Worm (Caenorhabditis elegans): ENCODE measurements around the gene cnt-2.

- no peak for TF ChIP-seq ces-1 (GFP tag; optimal IDR thresholded peaks at IDR 0.05)
- no peak for TF ChIP-seq tbx-2 (tag; optimal IDR thresholded peaks at IDR 0.05)
- no peak for TF ChIP-seq zag-1 (tag; optimal IDR thresholded peaks at IDR 0.05)
- no peak for TF ChIP-seq nhr-90 (tag; optimal IDR thresholded peaks at IDR 0.05; ENCODE audit: poor library complexity)
- no peak for TF ChIP-seq nhr-28 (tag; optimal IDR thresholded peaks at IDR 0.05)
- TF ChIP-seq snu-23 (GFP tag; optimal IDR thresholded peaks at IDR 0.05) = no peak
- no peak for TF ChIP-seq lsy-2 (tag; optimal IDR thresholded peaks at IDR 0.05)
- TF ChIP-seq ceh-82 (tag; optimal IDR thresholded peaks at IDR 0.05) = no peak
- TF ChIP-seq blmp-1 (tag; optimal IDR thresholded peaks at IDR 0.05) = no peak
- no peak for TF ChIP-seq lin-15B (tag; optimal IDR thresholded peaks at IDR 0.05)
- TF ChIP-seq aly-2 (tag; optimal IDR thresholded peaks at IDR 0.05) = no peak
Observed at ce11 chrIII:10707461-10707860, 52.6 kb downstream of the cnt-2 start, which contains the start of gene mrpl-12.
